Worm (Caenorhabditis elegans): ENCODE data around the gene T20B12.3.
A peak's percentile ranks its signal among the peaks of the same experiment; 100 is the strongest.

The T20B12.3 gene

ce11 chrIII:7387359-7387758 is 5.4 kb downstream of the T20B12.3 start:
- TF ChIP-seq elt-1 (tag; optimal IDR thresholded peaks at IDR 0.05) (no peak), elt-2 (tag; optimal IDR thresholded peaks at IDR 0.05) (peak; percentile 60), nhr-43 (tag; optimal IDR thresholded peaks at IDR 0.05; ENCODE audit: poor library complexity, severe bottlenecking) (no peak), lsy-12 (tag; optimal IDR thresholded peaks at IDR 0.05) (peak; percentile 64), pqm-1 (tag; optimal IDR thresholded peaks at IDR 0.05) (peak; percentile 40), ama-1 (optimal IDR thresholded peaks at IDR 0.05) (no peak), ceh-82 (tag; optimal IDR thresholded peaks at IDR 0.05) (no peak), egl-27 (tag; optimal IDR thresholded peaks at IDR 0.05) (no peak), egl-5 (tag; optimal IDR thresholded peaks at IDR 0.05) (no peak), nhr-28 (tag; optimal IDR thresholded peaks at IDR 0.05) (no peak), unc-62 (GFP tag; optimal IDR thresholded peaks at IDR 0.05) (no peak), ZK546.5 (tag; optimal IDR thresholded peaks at IDR 0.05) (no peak), snpc-4 (tag; optimal IDR thresholded peaks at IDR 0.05) (peak; percentile 39), nfya-1 (tag; optimal IDR thresholded peaks at IDR 0.05; ENCODE audit: insufficient read depth) (peak; percentile 63), mdl-1 (tag; optimal IDR thresholded peaks at IDR 0.05) (peak; percentile 9), elt-3 (tag; optimal IDR thresholded peaks at IDR 0.05) (no peak), mml-1 (tag; optimal IDR thresholded peaks at IDR 0.05) (no peak), nhr-77 (tag; optimal IDR thresholded peaks at IDR 0.05) (no peak), pha-4 (tag; optimal IDR thresholded peaks at IDR 0.05) (peak; percentile 44), nhr-11 (tag; optimal IDR thresholded peaks at IDR 0.05) (no peak), ceh-9 (tag; optimal IDR thresholded peaks at IDR 0.05) (no peak), hmg-11 (tag; optimal IDR thresholded peaks at IDR 0.05) (peak; percentile 50), aly-2 (tag; optimal IDR thresholded peaks at IDR 0.05) (no peak), ceh-28 (tag; optimal IDR thresholded peaks at IDR 0.05) (no peak), nhr-12 (tag; optimal IDR thresholded peaks at IDR 0.05) (no peak), nhr-76 (tag; optimal IDR thresholded peaks at IDR 0.05) (no peak), eor-1 (tag; optimal IDR thresholded peaks at IDR 0.05) (no peak), fkh-10 (GFP tag; optimal IDR thresholded peaks at IDR 0.05) (no peak), nhr-237 (tag; optimal IDR thresholded peaks at IDR 0.05) (no peak), R02D3.7 (tag; optimal IDR thresholded peaks at IDR 0.05) (no peak), nhr-25 (tag; optimal IDR thresholded peaks at IDR 0.05) (no peak), unc-39 (tag; optimal IDR thresholded peaks at IDR 0.05) (no peak), fos-1 (tag; optimal IDR thresholded peaks at IDR 0.05) (no peak), nhr-23 (tag; optimal IDR thresholded peaks at IDR 0.05) (no peak), ztf-4 (tag; optimal IDR thresholded peaks at IDR 0.05) (no peak), lin-39 (tag; optimal IDR thresholded peaks at IDR 0.05) (peak; percentile 12)

ce11 chrIII:7395354-7395753 is 13.4 kb downstream of the T20B12.3 start, which contains the start of gene lgc-50:
lgc-50 (minus strand) TSS chrIII:7395454.
- no peak for TF ChIP-seq nhr-43 (tag; optimal IDR thresholded peaks at IDR 0.05; ENCODE audit: poor library complexity, severe bottlenecking)

- no peak for TF ChIP-seq nhr-11 (tag; optimal IDR thresholded peaks at IDR 0.05)
- peak; percentile 25 for TF ChIP-seq nfya-1 (tag; optimal IDR thresholded peaks at IDR 0.05; ENCODE audit: insufficient read depth)
Measured at ce11 chrIII:7397196-7397595, 15.3 kb downstream of the T20B12.3 start.

ce11 chrIII:7399004-7399403 is 17.1 kb downstream of the T20B12.3 start:
- no peak for TF ChIP-seq skn-1 (tag; optimal IDR thresholded peaks at IDR 0.05)
- no peak for TF ChIP-seq daf-12 (tag; optimal IDR thresholded peaks at IDR 0.05)
- TF ChIP-seq jun-1 (tag; optimal IDR thresholded peaks at IDR 0.05): no peak
- TF ChIP-seq lin-39 (tag; optimal IDR thresholded peaks at IDR 0.05): no peak
- no peak for TF ChIP-seq fkh-10 (GFP tag; optimal IDR thresholded peaks at IDR 0.05)
- no peak for TF ChIP-seq sea-2 (GFP tag; optimal IDR thresholded peaks at IDR 0.05)
- TF ChIP-seq R02D3.7 (tag; optimal IDR thresholded peaks at IDR 0.05): no peak
- no peak for TF ChIP-seq ceh-9 (tag; optimal IDR thresholded peaks at IDR 0.05)
- TF ChIP-seq elt-3 (tag; optimal IDR thresholded peaks at IDR 0.05): no peak
- no peak for TF ChIP-seq tbx-2 (tag; optimal IDR thresholded peaks at IDR 0.05)
- no peak for TF ChIP-seq nhr-23 (tag; optimal IDR thresholded peaks at IDR 0.05)
- TF ChIP-seq snpc-4 (tag; optimal IDR thresholded peaks at IDR 0.05): no peak
- TF ChIP-seq ceh-28 (tag; optimal IDR thresholded peaks at IDR 0.05): no peak
- TF ChIP-seq egl-5 (tag; optimal IDR thresholded peaks at IDR 0.05): no peak
- TF ChIP-seq nhr-11 (tag; optimal IDR thresholded peaks at IDR 0.05): no peak
- TF ChIP-seq egl-27 (tag; optimal IDR thresholded peaks at IDR 0.05): no peak
- TF ChIP-seq zag-1 (tag; optimal IDR thresholded peaks at IDR 0.05): no peak
- TF ChIP-seq mdl-1 (tag; optimal IDR thresholded peaks at IDR 0.05): no peak
- TF ChIP-seq lin-15B (tag; optimal IDR thresholded peaks at IDR 0.05): no peak
